Fruit fly (Drosophila melanogaster): ENCODE data around the gene CG44006.

dm6 chr3L:18021886-18022285 lies 48.1 kb downstream of the CG44006 start:
- TF ChIP-seq EcR (GFP tag; optimal IDR thresholded peaks at IDR 0.05): peak; percentile 59
- no peak; the same call in 2 of the 3 replicates for TF ChIP-seq fd96Ca (GFP tag; IDR thresholded peaks at IDR 0.05)
- TF ChIP-seq CG4496 (GFP tag; IDR thresholded peaks at IDR 0.05): peak; percentile 80
- TF ChIP-seq CG10348 (GFP tag; IDR thresholded peaks at IDR 0.05): no peak
- TF ChIP-seq CG14655 (GFP tag; optimal IDR thresholded peaks at IDR 0.05): peak; percentile 56
- no peak for TF ChIP-seq Snoo (tag; optimal IDR thresholded peaks at IDR 0.05)
- no peak for TF ChIP-seq CG12605 (GFP tag; IDR thresholded peaks at IDR 0.05)
- TF ChIP-seq CG34367 (tag; optimal IDR thresholded peaks at IDR 0.05): no peak
